Worm (Caenorhabditis elegans) whole organism, mixed stage, embryonic: ENCODE measurements around the gene ech-1.1.

ENCODE experiments used
- cnd-1 ChIP-seq: fragments of 200-800 bp; sonication (Bioruptor generic); optimal IDR thresholded peaks from 2 replicates; lab custom pipeline; 2018; ENCODE audit warnings: mild to moderate bottlenecking, missing genetic modification characterization, missing compliant biosample characterization
- elt-3 ChIP-seq: fragments of 150-350 bp; optimal IDR thresholded peaks from 2 replicates; lab custom pipeline; 2014; ENCODE audit warnings: missing biosample characterization, missing genetic modification characterization
- hlh-1 ChIP-seq: fragments of 150-350 bp; optimal IDR thresholded peaks from 2 replicates; lab custom pipeline; 2014; ENCODE audit warnings: missing biosample characterization, missing genetic modification reagents, missing genetic modification characterization
- lsy-2 ChIP-seq: fragments of 150-350 bp; optimal IDR thresholded peaks from 2 replicates; lab custom pipeline; 2014; ENCODE audit warnings: missing biosample characterization, missing genetic modification characterization
- mls-2 ChIP-seq: sonication (generic microtip); optimal IDR thresholded peaks from 2 replicates; lab custom pipeline; 2016; ENCODE audit warnings: mild to moderate bottlenecking, missing genetic modification characterization, moderate library complexity, missing compliant biosample characterization
- nhr-12 ChIP-seq: fragments of 150-350 bp; optimal IDR thresholded peaks from 2 replicates; lab custom pipeline; 2014; ENCODE audit warnings: missing biosample characterization, missing genetic modification characterization
- nhr-28 ChIP-seq: fragments of 150-350 bp; optimal IDR thresholded peaks from 2 replicates; lab custom pipeline; 2014; ENCODE audit warnings: missing biosample characterization, missing genetic modification characterization
- ztf-11 ChIP-seq: fragments of 150-350 bp; optimal IDR thresholded peaks from 2 replicates; lab custom pipeline; 2014; ENCODE audit warnings: missing biosample characterization, missing genetic modification characterization

ce11 chrV:15406928-15407327, 45.6 kb upstream of the ech-1.1 start, which contains the start of gene srh-257:
- TF ChIP-seq mls-2 (tag; lab: Kevin White, UChicago) (no peak), nhr-28 (tag; lab: Kevin White, UChicago) (no peak), ztf-11 (tag; lab: Kevin White, UChicago) (no peak), lsy-2 (tag; lab: Kevin White, UChicago) (no peak), cnd-1 (tag; lab: Kevin White, UChicago) (no peak), hlh-1 (tag; lab: Kevin White, UChicago) (no peak), nhr-12 (tag; lab: Kevin White, UChicago) (no peak), elt-3 (tag; lab: Kevin White, UChicago) (no peak)
